Fruit fly (Drosophila melanogaster): ENCODE results near the gene Sgt.

The Sgt gene

dm6 chr2L:17450505-17451415, 20.6 kb upstream of the Sgt start (continued):
- no peak for TF ChIP-seq CG5180 (GFP tag; optimal IDR thresholded peaks at IDR 0.05)
- no peak for TF ChIP-seq Dp (GFP tag; optimal IDR thresholded peaks at IDR 0.05)
- peak; percentile 64 for TF ChIP-seq CG12155 (GFP tag; optimal IDR thresholded peaks at IDR 0.05)
- TF ChIP-seq CG3847 (GFP tag; IDR thresholded peaks at IDR 0.05), result peak; percentile 30; the same call in 1 of the 2 replicates
- no peak for TF ChIP-seq CG13775 (GFP tag; optimal IDR thresholded peaks at IDR 0.05)
- TF ChIP-seq CG5953 (GFP tag; IDR thresholded peaks at IDR 0.05), result 0 out of 2 replicates have a peak, but pooled peaks have one; percentile 46
- TF ChIP-seq NC2α (GFP tag; optimal IDR thresholded peaks at IDR 0.05), result no peak
- no peak for TF ChIP-seq E2f1 (GFP tag; IDR thresholded peaks at IDR 0.05)
- no peak for TF ChIP-seq Jarid2 (GFP tag; optimal IDR thresholded peaks at IDR 0.05)
- peak; percentile 77 for TF ChIP-seq Sox100B (GFP tag; optimal IDR thresholded peaks at IDR 0.05)
- no peak for TF ChIP-seq CG7963 (GFP tag; IDR thresholded peaks at IDR 0.05; ENCODE audit: partially characterized antibody)
- TF ChIP-seq CG2678 (tag; optimal IDR thresholded peaks at IDR 0.05), result peak; percentile 81
- TF ChIP-seq Usf (GFP tag; optimal IDR thresholded peaks at IDR 0.05), result no peak
- no peak for TF ChIP-seq vnd (GFP tag; IDR thresholded peaks at IDR 0.05; ENCODE audit: partially characterized antibody)
- TF ChIP-seq CG8478 (optimal IDR thresholded peaks at IDR 0.05), result no peak
- peak; percentile 24 for TF ChIP-seq CG6683 (GFP tag; optimal IDR thresholded peaks at IDR 0.05)
- TF ChIP-seq bigmax (GFP tag; optimal IDR thresholded peaks at IDR 0.05), result no peak
- TF ChIP-seq CG7271 (tag; optimal IDR thresholded peaks at IDR 0.05), result no peak
- peak; percentile 33 for TF ChIP-seq Vsx1 (GFP tag; optimal IDR thresholded peaks at IDR 0.05)
- TF ChIP-seq pum (GFP tag; optimal IDR thresholded peaks at IDR 0.05), result peak; percentile 5
- TF ChIP-seq CG12299 (tag; optimal IDR thresholded peaks at IDR 0.05), result peak; percentile 38
- TF ChIP-seq HmgD (GFP tag; optimal IDR thresholded peaks at IDR 0.05), result no peak
- TF ChIP-seq CG15601 (tag; optimal IDR thresholded peaks at IDR 0.05), result peak; percentile 20
- peak; percentile 69 for TF ChIP-seq zf30C (GFP tag; optimal IDR thresholded peaks at IDR 0.05)
- peak; percentile 65; the same call in 1 of the 2 replicates for TF ChIP-seq Ptx1 (GFP tag; IDR thresholded peaks at IDR 0.05)
- TF ChIP-seq CG18764 (GFP tag; optimal IDR thresholded peaks at IDR 0.05), result no peak
- TF ChIP-seq CG2712 (tag; optimal IDR thresholded peaks at IDR 0.05), result peak; percentile 72
- no peak; the same call in 2 of the 3 replicates for TF ChIP-seq B-H1 (GFP tag; IDR thresholded peaks at IDR 0.05)
- TF ChIP-seq knrl (GFP tag; IDR thresholded peaks at IDR 0.05; ENCODE audit: partially characterized antibody), result no peak
- 0 out of 2 replicates have a peak, but pooled peaks have one; percentile 50 for TF ChIP-seq CG14014 (GFP tag; IDR thresholded peaks at IDR 0.05)
- no peak for TF ChIP-seq luna (GFP tag; optimal IDR thresholded peaks at IDR 0.05)
- peak; percentile 60 for TF ChIP-seq nau (GFP tag; optimal IDR thresholded peaks at IDR 0.05)
- TF ChIP-seq Fer3 (tag; optimal IDR thresholded peaks at IDR 0.05), result peak; percentile 66
- peak; percentile 65 for TF ChIP-seq lilli (GFP tag; optimal IDR thresholded peaks at IDR 0.05)
- TF ChIP-seq CG8290 (GFP tag; optimal IDR thresholded peaks at IDR 0.05), result no peak
- TF ChIP-seq CG8290 (tag; optimal IDR thresholded peaks at IDR 0.05), result peak in 1 of 2 experiments; percentile 47
- TF ChIP-seq CG2875 (GFP tag; optimal IDR thresholded peaks at IDR 0.05), result peak; percentile 53
- TF ChIP-seq z (GFP tag; IDR thresholded peaks at IDR 0.05), result no peak
- no peak for TF ChIP-seq HLH4C (GFP tag; IDR thresholded peaks at IDR 0.05; ENCODE audit: partially characterized antibody)
- no peak for TF ChIP-seq lov (optimal IDR thresholded peaks at IDR 0.05)
- TF ChIP-seq lov (GFP tag; IDR thresholded peaks at IDR 0.05), result no peak
- peak; percentile 37 for TF ChIP-seq Hsf (GFP tag; optimal IDR thresholded peaks at IDR 0.05)
- no peak for TF ChIP-seq CG4360 (GFP tag; IDR thresholded peaks at IDR 0.05)
- TF ChIP-seq chn (GFP tag; optimal IDR thresholded peaks at IDR 0.05), result no peak
- TF ChIP-seq CG16813 (GFP tag; IDR thresholded peaks at IDR 0.05; ENCODE audit: partially characterized antibody), result no peak
- TF ChIP-seq az2 (GFP tag; optimal IDR thresholded peaks at IDR 0.05), result peak; percentile 44
- 0 out of 2 replicates have a peak, but pooled peaks have one; percentile 30 for TF ChIP-seq al (GFP tag; IDR thresholded peaks at IDR 0.05)
- TF ChIP-seq Hmx (GFP tag; optimal IDR thresholded peaks at IDR 0.05), result peak; percentile 50
- no peak for TF ChIP-seq Dref (GFP tag; IDR thresholded peaks at IDR 0.05)
